Fruit fly (Drosophila melanogaster): ENCODE data around the gene CG2861.

Gene CG2861

dm6 chrX:4804762-4805161 is at the start of gene CG2861:
Gene CG2861 (minus strand): TSS chrX:4804862.
- TF ChIP-seq CG12605 (GFP tag; IDR thresholded peaks at IDR 0.05) (no peak), CG13204 (GFP tag; optimal IDR thresholded peaks at IDR 0.05) (no peak)

- TF ChIP-seq fd96Ca (GFP tag; IDR thresholded peaks at IDR 0.05) (no peak), D1 (tag; optimal IDR thresholded peaks at IDR 0.05) (no peak), CG32121 (GFP tag; IDR thresholded peaks at IDR 0.05) (no peak), CG10348 (GFP tag; IDR thresholded peaks at IDR 0.05) (no peak), gl (tag; optimal IDR thresholded peaks at IDR 0.05) (no peak), CG14655 (GFP tag; optimal IDR thresholded peaks at IDR 0.05) (no peak), CG4496 (GFP tag; IDR thresholded peaks at IDR 0.05) (no peak), EcR (GFP tag; optimal IDR thresholded peaks at IDR 0.05) (no peak), CG12605 (GFP tag; IDR thresholded peaks at IDR 0.05) (no peak), CG8159 (tag; optimal IDR thresholded peaks at IDR 0.05) (no peak), Pif1B (GFP tag; optimal IDR thresholded peaks at IDR 0.05) (no peak), CG9948 (tag; optimal IDR thresholded peaks at IDR 0.05) (no peak), CG8301 (tag; optimal IDR thresholded peaks at IDR 0.05) (no peak), CG15710 (tag; optimal IDR thresholded peaks at IDR 0.05) (no peak), rn (GFP tag; IDR thresholded peaks at IDR 0.05) (no peak), Ets98B (GFP tag; IDR thresholded peaks at IDR 0.05) (no peak), CG17806 (tag; optimal IDR thresholded peaks at IDR 0.05) (no peak), CG13204 (GFP tag; optimal IDR thresholded peaks at IDR 0.05) (no peak), Snoo (tag; optimal IDR thresholded peaks at IDR 0.05) (no peak), Pif1A (GFP tag; optimal IDR thresholded peaks at IDR 0.05) (no peak)
Observed at dm6 chrX:4849376-4849775, 44.7 kb upstream of the CG2861 start.

dm6 chrX:4840548-4841098 is 36.0 kb upstream of the CG2861 start, which contains the start of gene CG42594:
Gene CG42594 (plus strand): TSS chrX:4840833.
- TF ChIP-seq CG8159 (tag; optimal IDR thresholded peaks at IDR 0.05) (no peak), Snoo (tag; optimal IDR thresholded peaks at IDR 0.05) (no peak), Ets98B (GFP tag; IDR thresholded peaks at IDR 0.05) (no peak), D1 (tag; optimal IDR thresholded peaks at IDR 0.05) (no peak), CG34367 (tag; optimal IDR thresholded peaks at IDR 0.05) (no peak), rn (GFP tag; IDR thresholded peaks at IDR 0.05) (no peak), CG8301 (tag; optimal IDR thresholded peaks at IDR 0.05) (no peak), CG10348 (GFP tag; IDR thresholded peaks at IDR 0.05) (no peak)

- TF ChIP-seq rn (GFP tag; IDR thresholded peaks at IDR 0.05) (no peak), CG13204 (GFP tag; optimal IDR thresholded peaks at IDR 0.05) (no peak), fd96Ca (GFP tag; IDR thresholded peaks at IDR 0.05) (no peak), D1 (tag; optimal IDR thresholded peaks at IDR 0.05) (no peak), EcR (GFP tag; optimal IDR thresholded peaks at IDR 0.05) (no peak), CG32121 (GFP tag; IDR thresholded peaks at IDR 0.05) (no peak), CG17806 (tag; optimal IDR thresholded peaks at IDR 0.05) (no peak), Ets98B (GFP tag; IDR thresholded peaks at IDR 0.05) (no peak), CG8301 (tag; optimal IDR thresholded peaks at IDR 0.05) (no peak), CG34367 (tag; optimal IDR thresholded peaks at IDR 0.05) (no peak), CG12605 (GFP tag; IDR thresholded peaks at IDR 0.05) (no peak), CG4496 (GFP tag; IDR thresholded peaks at IDR 0.05) (no peak), CG10348 (GFP tag; IDR thresholded peaks at IDR 0.05) (no peak)
Observed at dm6 chrX:4825674-4826073, 21.0 kb upstream of the CG2861 start, which contains the start of gene CG12682. Gene CG12682 (plus strand): TSS chrX:4825974.

dm6 chrX:4807826-4808225 is 3.2 kb upstream of the CG2861 start:
- no peak for TF ChIP-seq CG34367 (tag; optimal IDR thresholded peaks at IDR 0.05)
- TF ChIP-seq EcR (GFP tag; optimal IDR thresholded peaks at IDR 0.05), result no peak
- TF ChIP-seq D1 (tag; optimal IDR thresholded peaks at IDR 0.05), result no peak
- TF ChIP-seq CG17806 (tag; optimal IDR thresholded peaks at IDR 0.05), result no peak
- no peak for TF ChIP-seq CG12605 (GFP tag; IDR thresholded peaks at IDR 0.05)
- no peak for TF ChIP-seq Pif1B (GFP tag; optimal IDR thresholded peaks at IDR 0.05)
- TF ChIP-seq Snoo (tag; optimal IDR thresholded peaks at IDR 0.05), result no peak
- TF ChIP-seq CG15710 (tag; optimal IDR thresholded peaks at IDR 0.05), result no peak
- TF ChIP-seq CG8301 (tag; optimal IDR thresholded peaks at IDR 0.05), result no peak
- no peak for TF ChIP-seq CG13204 (GFP tag; optimal IDR thresholded peaks at IDR 0.05)
- no peak for TF ChIP-seq CG9948 (tag; optimal IDR thresholded peaks at IDR 0.05)
- TF ChIP-seq gl (tag; optimal IDR thresholded peaks at IDR 0.05), result no peak
- no peak for TF ChIP-seq Pif1A (GFP tag; optimal IDR thresholded peaks at IDR 0.05)

- TF ChIP-seq CG12605 (GFP tag; IDR thresholded peaks at IDR 0.05) (no peak), rn (GFP tag; IDR thresholded peaks at IDR 0.05) (no peak), CG14655 (GFP tag; optimal IDR thresholded peaks at IDR 0.05) (no peak), gl (tag; optimal IDR thresholded peaks at IDR 0.05) (no peak), CG4496 (GFP tag; IDR thresholded peaks at IDR 0.05) (no peak), CG8159 (tag; optimal IDR thresholded peaks at IDR 0.05) (no peak), Pif1A (GFP tag; optimal IDR thresholded peaks at IDR 0.05) (no peak), Pif1B (GFP tag; optimal IDR thresholded peaks at IDR 0.05) (no peak), CG8301 (tag; optimal IDR thresholded peaks at IDR 0.05) (no peak)
Observed at dm6 chrX:4783775-4784174, 20.9 kb downstream of the CG2861 start, which contains the start of gene CG6978. Gene CG6978 (plus strand): TSS chrX:4784075.

dm6 chrX:4782689-4783088 is 22.0 kb downstream of the CG2861 start, which contains the start of gene CG15471:
Gene CG15471 (minus strand): TSS chrX:4782789.
- no peak for TF ChIP-seq gl (tag; optimal IDR thresholded peaks at IDR 0.05)
- TF ChIP-seq CG13204 (GFP tag; optimal IDR thresholded peaks at IDR 0.05), result no peak
- TF ChIP-seq CG4496 (GFP tag; IDR thresholded peaks at IDR 0.05), result no peak
- no peak for TF ChIP-seq Snoo (tag; optimal IDR thresholded peaks at IDR 0.05)
- no peak for TF ChIP-seq CG34367 (tag; optimal IDR thresholded peaks at IDR 0.05)
- no peak for TF ChIP-seq CG8159 (tag; optimal IDR thresholded peaks at IDR 0.05)
- no peak for TF ChIP-seq CG10348 (GFP tag; IDR thresholded peaks at IDR 0.05)
- no peak for TF ChIP-seq Pif1A (GFP tag; optimal IDR thresholded peaks at IDR 0.05)
- TF ChIP-seq CG32121 (GFP tag; IDR thresholded peaks at IDR 0.05), result no peak
- TF ChIP-seq CG8301 (tag; optimal IDR thresholded peaks at IDR 0.05), result no peak

All from whole organism, pupa.